Worm (Caenorhabditis elegans): Measurements from ENCODE around the gene F37B4.10.

Gene F37B4.10

DNA sequence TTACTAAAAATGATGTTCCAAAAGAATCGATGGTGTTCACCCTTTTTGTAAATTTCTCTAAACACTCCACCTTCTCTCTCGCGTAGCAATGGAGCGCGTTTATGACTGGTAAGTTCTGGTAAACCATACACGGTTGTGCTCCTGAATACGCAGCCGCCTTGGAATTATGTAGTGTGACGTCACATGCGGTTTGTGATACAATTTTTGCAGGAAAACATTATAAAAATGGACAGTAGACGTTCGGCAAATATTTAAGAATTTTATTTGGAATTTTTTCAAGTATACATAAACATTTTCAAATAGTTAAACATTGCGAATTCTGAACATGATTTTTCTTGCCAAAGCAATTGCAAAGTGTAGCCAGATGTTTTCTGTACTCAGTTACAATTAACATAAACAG, at the start of gene F37B4.10:
Gene F37B4.10 (minus strand): TSS at position 101 of the 400 bp plus-strand sequence.
- no peak for TF ChIP-seq unc-62 (GFP tag; optimal IDR thresholded peaks at IDR 0.05)

DNA sequence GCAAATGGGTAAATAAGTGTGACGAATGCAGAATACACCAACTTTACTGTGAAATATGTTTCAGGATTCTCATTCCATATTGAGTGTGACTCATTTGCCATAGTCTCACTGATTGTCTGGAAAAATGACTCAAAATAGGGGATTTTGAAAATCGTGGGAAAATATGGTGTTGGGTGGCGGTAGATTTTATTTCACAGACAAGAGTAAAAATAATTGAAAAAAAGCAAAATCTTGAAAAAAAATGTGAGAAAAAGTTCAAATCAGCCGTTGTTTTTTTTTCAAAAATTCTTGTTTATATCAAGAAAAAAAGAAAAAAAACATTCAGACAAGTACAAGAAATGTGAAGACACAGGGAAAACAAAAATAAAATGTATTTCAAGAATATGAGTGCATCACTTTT, 45.2 kb upstream of the F37B4.10 start, which contains the start of gene srh-38:
Gene srh-38 (minus strand): TSS at position 101 of the 400 bp plus-strand sequence.
- TF ChIP-seq unc-62 (GFP tag; optimal IDR thresholded peaks at IDR 0.05) = no peak

DNA sequence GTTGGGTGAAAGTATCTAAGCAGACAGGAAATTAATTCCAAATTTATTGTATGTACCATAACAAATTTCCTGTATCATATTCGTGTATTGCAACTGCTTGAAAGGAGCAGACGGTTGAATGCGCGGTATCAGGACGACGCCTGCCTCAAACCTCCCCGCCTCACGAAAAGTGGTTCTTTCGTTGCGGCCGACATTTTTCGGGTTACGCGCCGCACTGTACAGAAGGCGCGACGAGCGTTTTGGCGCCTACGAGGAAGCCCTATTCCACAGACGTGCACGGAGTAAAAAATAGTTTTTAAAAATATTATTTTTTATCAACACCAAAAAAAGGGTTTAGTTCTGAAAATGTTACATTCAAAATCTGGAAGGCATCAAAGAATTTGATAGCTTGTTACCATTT, 42.7 kb upstream of the F37B4.10 start:
- no peak for TF ChIP-seq unc-62 (GFP tag; optimal IDR thresholded peaks at IDR 0.05)

DNA sequence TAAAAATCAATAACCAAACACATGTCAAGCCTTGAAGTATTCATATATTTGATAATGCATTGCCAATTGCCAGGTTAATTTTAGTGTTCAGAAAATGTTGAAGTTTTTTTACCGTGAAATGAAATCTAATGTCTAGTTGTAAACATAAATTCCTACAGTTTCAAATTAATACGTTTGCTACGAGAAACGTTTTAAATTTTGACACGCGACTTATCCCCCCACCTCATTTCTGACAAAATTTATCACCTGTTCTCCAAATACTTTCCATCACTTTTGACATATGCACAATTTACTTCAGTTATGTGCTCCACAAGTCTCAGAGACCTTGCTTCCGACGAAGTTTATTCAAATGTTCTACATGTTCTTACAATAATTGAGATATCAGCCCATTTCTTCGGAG, 36.5 kb upstream of the F37B4.10 start, which contains the start of gene srh-146:
Gene srh-146 (plus strand): TSS at position 301 of the 400 bp plus-strand sequence.
- no peak for TF ChIP-seq unc-62 (GFP tag; optimal IDR thresholded peaks at IDR 0.05)

DNA sequence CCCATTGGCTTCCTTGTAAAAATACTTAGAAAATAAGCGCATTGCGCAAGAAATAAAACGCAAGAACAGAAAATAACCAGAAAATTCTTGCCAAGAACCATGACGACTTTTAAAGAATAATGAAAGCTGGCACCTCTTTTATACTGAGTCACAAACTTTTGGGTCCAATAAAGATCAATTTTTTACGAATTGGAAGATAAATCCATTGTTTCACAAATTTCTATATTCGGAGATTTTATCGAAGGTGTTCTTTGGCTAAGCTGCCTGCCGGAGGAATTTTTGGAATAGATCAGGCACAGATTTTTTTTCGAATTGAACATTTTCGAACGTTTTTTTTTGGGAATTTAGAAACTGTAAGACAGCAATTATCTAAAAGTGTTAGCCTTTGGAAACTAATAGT, 35.5 kb upstream of the F37B4.10 start, which contains the start of gene C31B8.9:
Gene C31B8.9 (minus strand): TSS at position 101 of the 400 bp plus-strand sequence.
- TF ChIP-seq unc-62 (GFP tag; optimal IDR thresholded peaks at IDR 0.05) = no peak

DNA sequence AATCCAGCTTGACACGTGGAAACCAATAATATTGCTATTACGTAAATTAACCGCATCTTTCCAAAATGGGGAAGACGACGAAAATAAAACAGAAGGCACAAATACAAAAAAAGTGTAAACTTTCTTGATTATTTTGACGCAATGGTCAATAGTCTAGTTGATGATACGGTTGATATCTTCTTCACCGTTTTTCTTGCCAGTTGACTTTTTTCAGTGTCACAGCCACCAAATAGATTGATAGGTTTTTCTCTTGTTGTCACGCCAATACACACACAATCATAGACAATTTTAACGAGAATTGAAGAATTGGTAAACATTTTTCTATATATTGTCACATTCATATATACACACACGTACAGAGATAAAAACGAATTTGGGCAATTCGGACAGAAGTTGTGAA, 32.1 kb upstream of the F37B4.10 start, which contains the start of gene zmp-3:
Gene zmp-3 (minus strand): TSS at position 101 of the 400 bp plus-strand sequence.
- TF ChIP-seq unc-62 (GFP tag; optimal IDR thresholded peaks at IDR 0.05) = no peak

DNA sequence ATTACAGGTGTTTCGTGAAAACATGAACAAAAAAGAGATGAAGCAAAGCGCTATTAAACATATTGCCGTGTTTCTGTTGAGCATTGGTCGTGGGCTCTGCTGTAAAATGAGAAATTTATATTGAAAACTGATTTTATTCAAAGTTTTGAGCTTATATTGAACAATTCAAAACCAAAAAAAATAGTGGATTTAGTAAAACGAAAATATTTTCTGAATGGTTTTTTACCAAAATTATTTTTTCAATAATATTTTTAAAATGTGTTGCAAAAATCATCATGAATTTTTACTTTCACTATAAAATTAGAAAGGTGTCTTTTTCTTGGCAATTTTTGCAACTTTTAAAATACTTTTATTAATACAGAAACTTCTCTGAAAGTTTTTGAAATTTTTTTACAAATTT, 25.8 kb upstream of the F37B4.10 start, which contains the start of gene C31B8.7:
Gene C31B8.7 (minus strand): TSS at position 101 of the 400 bp plus-strand sequence.
- TF ChIP-seq unc-62 (GFP tag; optimal IDR thresholded peaks at IDR 0.05) = no peak

DNA sequence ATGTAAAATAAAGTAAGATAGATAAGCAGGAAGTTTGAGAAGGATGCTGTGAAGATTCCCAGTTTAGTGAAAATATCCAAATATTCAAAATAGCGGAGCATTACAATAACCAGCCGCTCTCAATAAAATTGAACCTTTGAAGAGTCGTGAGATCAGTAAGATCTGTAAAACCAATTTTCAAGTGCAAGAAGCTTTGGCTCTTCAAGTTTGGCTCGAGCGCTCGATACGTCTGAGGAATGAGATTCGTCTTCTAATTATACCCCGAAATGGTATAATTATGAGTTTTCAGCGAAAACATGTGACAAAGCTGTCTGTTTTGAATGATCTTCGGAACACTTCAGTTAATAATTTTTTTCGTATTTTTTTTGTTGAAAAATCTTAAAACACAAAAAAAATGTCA, 22.5 kb upstream of the F37B4.10 start, which contains the start of gene str-46:
Gene str-46 (minus strand): TSS at position 101 of the 400 bp plus-strand sequence.
- TF ChIP-seq unc-62 (GFP tag; optimal IDR thresholded peaks at IDR 0.05) = no peak

DNA sequence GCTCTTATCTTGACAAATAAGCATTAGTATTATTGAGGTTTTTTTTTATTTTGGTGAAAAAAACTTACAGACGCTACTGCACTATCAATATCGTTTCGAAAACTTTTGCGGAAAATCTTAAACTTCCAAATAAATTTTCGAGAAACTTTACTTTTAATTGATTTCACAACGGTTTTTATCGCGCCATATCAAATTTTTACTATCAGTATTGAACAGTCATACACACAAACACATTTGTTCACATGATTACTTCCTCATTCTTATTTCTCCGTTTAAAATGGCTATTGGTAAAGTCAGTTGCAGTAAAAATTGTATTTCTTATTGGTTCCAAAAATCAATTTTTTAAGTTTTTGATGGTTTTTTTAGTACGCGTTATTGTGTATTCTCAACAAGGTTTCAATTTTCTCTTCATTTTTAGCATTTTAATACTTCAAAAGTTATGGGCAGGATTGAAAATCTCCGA, 18.8 kb upstream of the F37B4.10 start, which contains the start of gene pals-32:
Gene pals-32 (plus strand): TSS at position 413 of the 463 bp plus-strand sequence.
- TF ChIP-seq unc-62 (GFP tag; optimal IDR thresholded peaks at IDR 0.05) = no peak

DNA sequence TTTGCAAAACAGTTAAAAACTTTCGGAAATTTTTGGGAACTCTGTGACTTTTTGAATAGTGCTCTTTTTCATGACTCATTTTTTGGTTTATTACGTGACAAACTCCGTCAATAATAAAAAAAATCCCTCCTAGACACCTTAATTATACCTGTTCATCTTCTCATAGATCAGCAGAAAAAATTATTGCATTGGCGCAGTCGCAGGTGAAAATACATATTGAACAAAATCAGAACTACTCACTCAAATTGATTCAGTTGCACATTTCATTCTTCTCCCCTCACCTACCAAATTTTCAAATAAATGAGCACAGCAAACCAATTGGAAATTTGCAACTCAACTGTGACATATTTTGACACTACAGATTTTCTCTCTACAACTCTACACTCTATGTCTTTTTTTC, 15.6 kb upstream of the F37B4.10 start, which contains the start of gene srh-127:
Gene srh-127 (plus strand): TSS at position 301 of the 400 bp plus-strand sequence.
- no peak for TF ChIP-seq unc-62 (GFP tag; optimal IDR thresholded peaks at IDR 0.05)

DNA sequence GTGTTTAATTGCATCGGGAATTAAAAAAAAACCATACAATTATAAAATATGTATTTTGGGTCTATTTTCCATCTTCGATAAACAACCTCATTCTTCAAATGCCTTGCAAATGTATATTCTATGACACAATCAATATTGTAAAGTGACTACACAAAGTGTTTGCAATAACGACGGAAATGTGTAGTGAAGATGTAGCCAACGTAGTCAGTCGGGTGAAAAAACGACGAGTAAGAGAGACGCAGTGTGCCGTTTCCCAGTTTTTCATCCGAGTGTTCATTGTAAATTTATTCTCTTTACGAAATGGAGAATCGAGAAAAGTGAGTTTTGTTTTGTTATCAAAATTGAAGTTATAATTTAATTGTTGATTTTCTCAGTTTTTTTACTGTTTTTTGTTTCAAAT, 14.5 kb upstream of the F37B4.10 start, which contains the start of gene F37B4.15:
Gene F37B4.15 (plus strand): TSS at position 301 of the 400 bp plus-strand sequence.
- no peak for TF ChIP-seq unc-62 (GFP tag; optimal IDR thresholded peaks at IDR 0.05)

DNA sequence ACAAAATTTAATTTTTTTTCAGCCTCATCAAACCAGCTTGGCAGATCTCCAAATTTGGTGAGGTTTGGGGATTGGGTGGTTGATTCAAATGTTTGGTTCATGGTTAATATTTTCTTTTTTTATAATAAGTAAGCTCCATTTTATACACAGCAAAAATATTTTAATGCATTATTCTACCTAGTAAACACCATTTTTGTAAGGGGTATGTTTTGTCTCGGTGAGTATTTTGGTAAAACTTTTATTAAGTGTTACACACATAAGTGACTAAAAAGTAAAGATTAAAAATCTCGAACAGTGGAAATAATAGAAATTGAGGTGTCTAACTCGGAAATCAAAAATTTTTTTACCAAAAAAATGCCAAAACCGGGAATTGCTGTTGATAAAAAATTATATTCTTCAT, 11.3 kb upstream of the F37B4.10 start, which contains the start of gene srw-4:
Gene srw-4 (minus strand): TSS at position 101 of the 400 bp plus-strand sequence.
- TF ChIP-seq unc-62 (GFP tag; optimal IDR thresholded peaks at IDR 0.05) = no peak

DNA sequence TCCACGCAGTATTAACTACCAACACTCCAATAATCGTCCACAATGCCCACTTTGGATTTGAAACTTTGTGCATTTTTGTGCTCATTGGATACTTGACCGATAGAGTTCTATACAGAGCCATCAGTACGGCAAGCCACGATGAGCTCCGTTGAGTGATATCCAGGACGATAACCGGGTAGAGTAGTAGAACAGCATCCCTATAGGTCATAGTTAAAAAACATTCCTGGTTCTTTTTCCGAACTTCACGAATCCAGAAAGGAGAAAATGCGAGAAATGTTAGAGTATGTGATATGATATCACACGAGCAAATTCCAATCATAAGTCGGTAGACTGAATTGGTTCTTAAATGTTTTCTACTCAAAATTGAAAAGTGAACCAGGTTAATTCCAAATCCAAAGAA, 10.9 kb upstream of the F37B4.10 start:
- no peak for TF ChIP-seq unc-62 (GFP tag; optimal IDR thresholded peaks at IDR 0.05)

DNA sequence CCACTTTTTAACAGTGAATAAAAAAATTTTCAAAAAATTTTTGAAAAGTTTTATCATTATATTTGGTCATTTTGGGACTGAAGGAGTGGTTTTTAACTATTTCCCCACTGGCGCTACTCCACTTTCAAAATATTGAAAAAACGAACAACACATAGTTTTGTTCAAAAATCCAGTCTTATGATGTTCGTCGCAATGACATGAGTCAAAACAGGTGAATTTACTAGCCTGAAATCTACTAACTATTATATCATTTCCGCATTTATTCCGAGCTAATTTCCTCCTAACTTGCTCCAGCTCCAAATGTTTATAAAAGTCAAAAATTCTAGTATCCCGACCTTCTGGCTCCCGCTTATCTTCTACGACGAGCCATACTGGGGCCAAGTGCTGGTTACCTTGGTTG, 7.0 kb upstream of the F37B4.10 start, which contains the start of gene sre-24:
Gene sre-24 (plus strand): TSS at position 301 of the 400 bp plus-strand sequence.
- no peak for TF ChIP-seq unc-62 (GFP tag; optimal IDR thresholded peaks at IDR 0.05)

DNA sequence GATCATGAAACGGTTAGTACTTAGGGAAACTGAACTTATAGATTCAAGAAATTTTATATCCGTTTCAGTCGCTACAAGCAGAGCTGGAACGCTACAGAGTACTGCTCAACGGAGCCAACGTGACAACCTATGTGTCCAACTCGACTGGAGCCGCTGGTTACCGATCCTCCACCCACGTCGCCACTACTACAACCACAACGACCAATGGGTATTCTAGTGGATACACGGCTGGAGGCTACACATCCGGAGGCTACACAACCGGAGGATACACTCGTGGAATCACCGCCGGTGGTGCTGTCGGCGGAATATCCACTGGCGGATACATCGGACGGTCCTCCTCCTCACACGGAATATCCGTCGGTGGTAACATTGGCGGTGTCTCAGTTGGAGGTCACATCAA, 5.7 kb upstream of the F37B4.10 start:
- TF ChIP-seq unc-62 (GFP tag; optimal IDR thresholded peaks at IDR 0.05) = no peak

DNA sequence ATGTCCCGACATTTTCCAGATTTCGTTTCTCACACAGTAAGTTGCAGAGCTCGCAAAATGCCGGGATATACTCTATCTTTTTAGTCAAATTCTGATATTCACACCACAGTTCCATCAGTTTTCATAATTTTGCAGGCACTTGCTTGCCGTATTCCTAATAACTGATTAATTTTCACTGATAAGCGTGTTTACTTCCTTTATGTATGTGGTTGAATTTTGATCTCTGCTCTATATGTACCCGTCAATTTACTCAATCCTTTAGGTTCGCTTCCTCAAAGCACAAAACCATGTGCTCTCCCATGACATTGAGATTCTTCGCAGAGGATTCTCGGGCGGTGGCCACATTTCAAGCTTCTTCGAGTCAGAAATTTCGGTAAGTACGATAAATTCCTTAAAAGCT, 4.2 kb upstream of the F37B4.10 start:
- no peak for TF ChIP-seq unc-62 (GFP tag; optimal IDR thresholded peaks at IDR 0.05)

DNA sequence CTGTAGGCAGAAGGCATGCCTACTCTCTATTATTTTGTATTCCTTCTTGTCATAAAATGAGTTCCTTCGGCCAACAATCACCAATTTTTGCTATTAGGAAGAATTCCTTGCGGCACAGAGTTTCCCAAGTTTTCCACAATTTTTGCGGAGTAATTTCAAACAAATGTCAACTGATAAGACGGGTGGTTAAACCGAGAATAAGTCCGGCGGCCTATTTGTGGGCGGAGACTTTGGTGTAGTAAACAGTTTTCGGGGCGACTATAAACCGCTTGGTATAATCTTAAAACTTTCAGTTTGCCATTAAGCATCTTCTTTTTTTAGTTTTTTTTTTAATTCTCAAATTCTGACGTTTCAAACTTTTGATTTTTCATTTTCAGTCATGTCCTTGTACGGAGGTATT, 3.6 kb upstream of the F37B4.10 start, which contains the start of gene ifc-1:
Gene ifc-1 (plus strand): TSS at position 378 of the 400 bp plus-strand sequence.
- no peak for TF ChIP-seq unc-62 (GFP tag; optimal IDR thresholded peaks at IDR 0.05)
